Worm (Caenorhabditis elegans): ENCODE data around the gene best-18.
A peak's percentile ranks its signal among the peaks of the same experiment; 100 is the strongest.
"Not testable (repeated sequence)": the region's sequence is repeated elsewhere in the genome, so short reads cannot be mapped to it uniquely, and the experiment has no call there.

best-18 gene

ce11 chrIII:10216585-10217278, 4.5 kb downstream of the best-18 start, which contains the start of gene cts-1 (continued):
- TF ChIP-seq mec-3 (tag; optimal IDR thresholded peaks at IDR 0.05; ENCODE audit: borderline replicate concordance) (no peak), dmd-4 (tag; optimal IDR thresholded peaks at IDR 0.05; ENCODE audit: borderline replicate concordance) (no peak), pha-2 (tag; optimal IDR thresholded peaks at IDR 0.05) (no peak), eyg-1 (tag; optimal IDR thresholded peaks at IDR 0.05) (no peak), madf-2 (tag; optimal IDR thresholded peaks at IDR 0.05) (no peak), hlh-8 (tag; optimal IDR thresholded peaks at IDR 0.05) (no peak), syd-9 (tag; optimal IDR thresholded peaks at IDR 0.05) (no peak), ceh-19 (GFP tag; optimal IDR thresholded peaks at IDR 0.05) (no peak), pha-4 (tag; optimal IDR thresholded peaks at IDR 0.05) (no peak), ceh-24 (tag; optimal IDR thresholded peaks at IDR 0.05) (no peak), odd-2 (tag; optimal IDR thresholded peaks at IDR 0.05) (no peak), elt-4 (tag; optimal IDR thresholded peaks at IDR 0.05) (no peak), nhr-11 (tag; optimal IDR thresholded peaks at IDR 0.05) (no peak), ttx-3 (tag; optimal IDR thresholded peaks at IDR 0.05) (no peak), ets-4 (tag; optimal IDR thresholded peaks at IDR 0.05) (no peak), C08G9.2 (tag; optimal IDR thresholded peaks at IDR 0.05) (no peak), ceh-45 (GFP tag; IDR thresholded peaks at IDR 0.05) (no peak), zip-5 (tag; optimal IDR thresholded peaks at IDR 0.05) (no peak), ceh-22 (tag; optimal IDR thresholded peaks at IDR 0.05) (no peak), ceh-14 (tag; optimal IDR thresholded peaks at IDR 0.05) (no peak), fax-1 (tag; optimal IDR thresholded peaks at IDR 0.05) (no peak), pag-3 (tag; optimal IDR thresholded peaks at IDR 0.05; ENCODE audit: borderline replicate concordance) (no peak), ceh-30 (tag; optimal IDR thresholded peaks at IDR 0.05) (no peak), ceh-34 (tag; optimal IDR thresholded peaks at IDR 0.05) (no peak), dve-1 (tag; optimal IDR thresholded peaks at IDR 0.05) (peak; percentile 48), ceh-31 (tag; optimal IDR thresholded peaks at IDR 0.05) (no peak), sdc-2 (tag; optimal IDR thresholded peaks at IDR 0.05) (no peak)

DNA sequence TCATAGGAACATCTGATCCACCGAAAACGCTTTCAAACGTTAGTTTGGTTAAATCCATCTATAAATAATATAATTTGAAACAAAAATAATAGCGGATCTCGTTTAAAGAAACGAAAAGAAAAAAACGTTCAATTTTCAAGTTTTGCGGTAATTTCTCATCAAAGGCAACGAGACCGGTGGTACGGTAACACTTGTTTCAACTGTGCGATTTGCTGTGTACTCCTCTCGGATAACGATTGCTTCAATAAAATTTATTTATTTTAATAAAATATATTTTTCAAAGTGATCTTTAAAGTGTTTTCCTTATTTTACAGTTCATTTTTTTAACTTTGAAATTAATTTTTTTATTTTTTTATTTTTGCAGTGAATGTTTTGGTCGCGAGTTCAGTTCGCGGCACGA, 6.4 kb downstream of the best-18 start, which contains the start of the genes rde-4 and cox-14:
Gene rde-4 (minus strand): TSS at position 60 of the 400 bp plus-strand sequence.
Gene cox-14 (plus strand): TSS at position 356 of the 400 bp plus-strand sequence.
- TF ChIP-seq sox-2 (GFP tag; IDR thresholded peaks at IDR 0.05), result no peak
- TF ChIP-seq npax-4 (tag; optimal IDR thresholded peaks at IDR 0.05), result no peak
- TF ChIP-seq elt-2 (tag; optimal IDR thresholded peaks at IDR 0.05), result peak; percentile 5
- peak; percentile 37 for TF ChIP-seq unc-42 (tag; optimal IDR thresholded peaks at IDR 0.05)
- TF ChIP-seq hlh-15 (tag; optimal IDR thresholded peaks at IDR 0.05), result no peak
- TF ChIP-seq unc-3 (GFP tag; conservative IDR thresholded peaks at IDR 0.05), result no peak
- TF ChIP-seq unc-3 (tag; optimal IDR thresholded peaks at IDR 0.05), result no peak
- TF ChIP-seq hlh-6 (tag; optimal IDR thresholded peaks at IDR 0.05), result no peak
- peak; percentile 31 for TF ChIP-seq ceh-31 (tag; optimal IDR thresholded peaks at IDR 0.05)
- TF ChIP-seq sdc-2 (tag; optimal IDR thresholded peaks at IDR 0.05), result no peak
- peak; percentile 77 for TF ChIP-seq nfya-1 (tag; optimal IDR thresholded peaks at IDR 0.05)

DNA sequence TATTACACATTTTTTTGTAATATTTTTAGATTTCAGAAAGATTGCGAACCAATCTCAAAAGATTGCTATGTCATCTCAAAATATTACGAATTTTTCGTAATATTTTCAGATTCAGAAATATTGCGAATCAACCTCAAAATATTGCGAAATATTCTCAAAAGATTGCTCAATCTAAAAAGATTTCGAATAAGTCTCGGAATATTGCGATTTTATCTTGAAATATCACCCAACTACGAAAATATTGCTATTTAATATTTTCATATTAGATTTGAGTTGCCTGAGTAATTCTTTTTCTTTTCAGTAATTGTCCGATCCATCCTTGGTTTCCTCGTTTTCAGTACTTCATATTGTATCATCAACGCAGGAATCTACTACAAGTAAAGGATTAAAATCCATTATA, 9.7 kb downstream of the best-18 start, which contains the start of gene Y70G10A.4:
Gene Y70G10A.4 (plus strand): TSS at position 301 of the 400 bp plus-strand sequence.
- TF ChIP-seq fkh-10 (GFP tag; optimal IDR thresholded peaks at IDR 0.05); fkh-6 (tag; optimal IDR thresholded peaks at IDR 0.05); eyg-1 (tag; optimal IDR thresholded peaks at IDR 0.05): not testable (repeated sequence)

Measured in whole organism, late embryonic.